Fruit fly (Drosophila melanogaster): ENCODE results near the gene Gbeta13F.

Gbeta13F gene

DNA sequence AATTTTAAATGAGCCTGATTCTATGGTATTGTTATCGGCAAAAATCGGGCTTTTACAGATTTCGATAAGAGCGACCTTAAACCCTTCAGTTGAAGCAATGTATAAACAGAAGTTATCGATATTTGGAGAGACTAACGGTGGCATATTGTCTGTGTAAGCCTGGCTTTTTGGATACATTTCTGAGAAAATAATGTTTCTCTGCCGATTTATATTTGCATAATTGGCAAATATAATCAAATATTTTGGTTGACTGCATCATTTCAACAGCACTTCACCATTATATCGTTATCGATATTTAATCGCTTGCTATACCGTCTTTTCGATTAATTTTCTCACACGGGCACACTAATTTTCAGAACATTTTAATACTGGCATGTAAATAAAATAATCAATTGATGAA, 9.9 kb downstream of the Gbeta13F start, which contains the start of gene CG16952 (continued):
- TF ChIP-seq pb (GFP tag; optimal IDR thresholded peaks at IDR 0.05) (no peak), nerfin-1 (tag; optimal IDR thresholded peaks at IDR 0.05) (peak; percentile 56), CG8359 (GFP tag; optimal IDR thresholded peaks at IDR 0.05; ENCODE audit: borderline replicate concordance) (no peak), disco-r (GFP tag; optimal IDR thresholded peaks at IDR 0.05) (no peak), Hand (GFP tag; optimal IDR thresholded peaks at IDR 0.05) (no peak), Hmr (GFP tag; optimal IDR thresholded peaks at IDR 0.05) (peak; percentile 10), Dfd (GFP tag; optimal IDR thresholded peaks at IDR 0.05) (no peak), CG12769 (tag; optimal IDR thresholded peaks at IDR 0.05) (no peak), CG2712 (tag; optimal IDR thresholded peaks at IDR 0.05) (no peak), scrt (GFP tag; optimal IDR thresholded peaks at IDR 0.05) (no peak), Oli (tag; optimal IDR thresholded peaks at IDR 0.05) (no peak), Pdp1 (GFP tag; optimal IDR thresholded peaks at IDR 0.05) (peak in 1 of 2 experiments; percentile 91), inv (GFP tag; IDR thresholded peaks at IDR 0.05; ENCODE audit: partially characterized antibody) (peak; percentile 89), her (GFP tag; optimal IDR thresholded peaks at IDR 0.05) (no peak), peb (GFP tag; IDR thresholded peaks at IDR 0.05) (no peak), gro (GFP tag; optimal IDR thresholded peaks at IDR 0.05) (no peak), CG15479 (GFP tag; optimal IDR thresholded peaks at IDR 0.05) (no peak), repo (GFP tag; optimal IDR thresholded peaks at IDR 0.05) (no peak), prd (optimal IDR thresholded peaks at IDR 0.05) (no peak), prd (GFP tag; IDR thresholded peaks at IDR 0.05) (no peak), CG15073 (GFP tag; optimal IDR thresholded peaks at IDR 0.05) (no peak), Eip74EF (GFP tag; optimal IDR thresholded peaks at IDR 0.05) (no peak), NFAT (GFP tag; IDR thresholded peaks at IDR 0.05) (no peak), mld (GFP tag; IDR thresholded peaks at IDR 0.05; ENCODE audit: partially characterized antibody) (peak; percentile 62; the same call in 1 of the 3 replicates), amos (GFP tag; IDR thresholded peaks at IDR 0.05; ENCODE audit: partially characterized antibody) (peak; percentile 84; the same call in 1 of the 2 replicates), pros (GFP tag; optimal IDR thresholded peaks at IDR 0.05) (no peak), Deaf1 (tag; optimal IDR thresholded peaks at IDR 0.05) (no peak), CG31224 (GFP tag; IDR thresholded peaks at IDR 0.05) (no peak), CG8765 (GFP tag; IDR thresholded peaks at IDR 0.05) (no peak), ssp (GFP tag; IDR thresholded peaks at IDR 0.05) (peak; percentile 91), CG14710 (tag; optimal IDR thresholded peaks at IDR 0.05) (peak; percentile 57), Hr78 (GFP tag; optimal IDR thresholded peaks at IDR 0.05) (no peak), CG14050 (GFP tag; IDR thresholded peaks at IDR 0.05) (no peak), CG14667 (GFP tag; IDR thresholded peaks at IDR 0.05) (no peak), zfh1 (GFP tag; IDR thresholded peaks at IDR 0.05) (no peak), Rfx (GFP tag; IDR thresholded peaks at IDR 0.05) (0 out of 2 replicates have a peak, but pooled peaks have one; percentile 17), Bdp1 (GFP tag; optimal IDR thresholded peaks at IDR 0.05) (no peak), Kr (GFP tag; optimal IDR thresholded peaks at IDR 0.05) (no peak), en (GFP tag; optimal IDR thresholded peaks at IDR 0.05) (no peak), hth (optimal IDR thresholded peaks at IDR 0.05) (no peak), maf-S (GFP tag; optimal IDR thresholded peaks at IDR 0.05) (no peak), Doc2 (GFP tag; IDR thresholded peaks at IDR 0.05) (no peak), CG17359 (tag; optimal IDR thresholded peaks at IDR 0.05) (no peak), CG10267 (tag; optimal IDR thresholded peaks at IDR 0.05) (peak; percentile 47), Lpt (GFP tag; optimal IDR thresholded peaks at IDR 0.05) (no peak), slp2 (GFP tag; optimal IDR thresholded peaks at IDR 0.05) (no peak), eyg (GFP tag; optimal IDR thresholded peaks at IDR 0.05) (no peak), C15 (GFP tag; IDR thresholded peaks at IDR 0.05) (no peak), NfI (GFP tag; optimal IDR thresholded peaks at IDR 0.05) (no peak), cwo (GFP tag; optimal IDR thresholded peaks at IDR 0.05) (no peak), CG17568 (GFP tag; optimal IDR thresholded peaks at IDR 0.05) (no peak)

All from whole organism, embryonic.